Fruit fly (Drosophila melanogaster): Measurements from ENCODE around the gene NaPi-III.

Gene NaPi-III

DNA sequence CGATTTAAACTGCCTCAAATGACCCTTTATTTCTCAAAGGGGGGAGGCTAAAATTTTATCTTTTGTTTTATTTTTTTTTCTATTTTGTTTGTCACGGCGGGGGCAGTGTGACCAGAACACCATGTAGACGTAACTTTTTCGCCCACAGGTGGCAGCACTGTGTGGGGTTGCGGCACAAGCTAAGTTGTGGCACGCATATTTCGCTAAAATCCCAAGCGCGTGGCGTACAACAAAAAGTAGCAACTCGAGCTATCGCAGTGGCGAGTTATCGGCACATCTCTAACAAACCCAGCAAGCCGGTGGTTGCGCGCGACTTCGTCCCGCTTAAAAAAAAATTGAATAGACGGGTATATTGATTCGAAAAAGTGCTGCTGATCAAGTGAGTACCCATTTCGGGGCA, at the start of gene NaPi-III, which contains the start of gene Ufd1:
TSS of gene NaPi-III (plus strand) at position 261 of the 400 bp plus-strand sequence.
TSS of gene Ufd1 (minus strand) at position 129 of the 400 bp plus-strand sequence.
- peak; percentile 22 for TF ChIP-seq noc (tag; optimal IDR thresholded peaks at IDR 0.05)

DNA sequence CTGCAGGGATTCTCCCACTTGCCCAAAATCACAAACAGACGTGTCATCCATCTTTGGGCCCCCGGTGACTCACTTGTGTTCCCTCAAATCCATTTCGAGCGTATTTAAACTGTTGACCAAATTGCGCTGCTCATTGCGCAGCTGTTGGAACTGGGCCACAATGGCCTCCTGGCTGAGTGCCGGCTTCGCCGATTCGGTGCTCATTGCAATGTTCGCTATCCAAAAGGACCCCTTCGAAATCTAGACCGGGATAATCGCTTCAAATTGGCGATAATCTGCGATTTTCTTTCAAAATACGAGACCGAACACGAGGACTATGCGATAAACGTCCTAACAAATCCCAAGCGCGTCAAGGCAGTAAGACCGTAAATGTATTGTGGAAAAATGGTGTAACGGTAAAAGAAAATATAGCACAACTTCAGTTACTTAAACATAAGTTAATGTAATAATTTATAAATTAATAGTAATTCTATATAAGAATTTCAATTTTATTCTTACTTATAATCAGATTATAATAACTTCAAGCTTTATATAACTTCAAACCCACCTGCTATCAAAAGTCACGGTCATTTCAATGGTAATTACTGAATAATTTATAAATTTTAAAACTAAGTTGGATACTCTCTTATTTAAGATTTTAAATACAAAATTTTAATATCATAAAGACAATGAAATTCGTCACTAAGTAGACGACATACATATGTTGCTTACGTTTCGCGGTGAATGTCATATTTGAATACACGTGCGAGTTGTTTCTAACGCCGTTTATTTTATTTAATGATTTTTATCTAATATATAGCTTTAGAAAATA, 48.9 kb upstream of the NaPi-III start, which contains the start of the genes Pfdn2 and Noc1:
TSS of gene Pfdn2 (minus strand) at position 346 of the 811 bp plus-strand sequence.
TSS of gene Noc1 (plus strand) at position 727 of the 811 bp plus-strand sequence.
- TF ChIP-seq noc (tag; optimal IDR thresholded peaks at IDR 0.05) = no peak

DNA sequence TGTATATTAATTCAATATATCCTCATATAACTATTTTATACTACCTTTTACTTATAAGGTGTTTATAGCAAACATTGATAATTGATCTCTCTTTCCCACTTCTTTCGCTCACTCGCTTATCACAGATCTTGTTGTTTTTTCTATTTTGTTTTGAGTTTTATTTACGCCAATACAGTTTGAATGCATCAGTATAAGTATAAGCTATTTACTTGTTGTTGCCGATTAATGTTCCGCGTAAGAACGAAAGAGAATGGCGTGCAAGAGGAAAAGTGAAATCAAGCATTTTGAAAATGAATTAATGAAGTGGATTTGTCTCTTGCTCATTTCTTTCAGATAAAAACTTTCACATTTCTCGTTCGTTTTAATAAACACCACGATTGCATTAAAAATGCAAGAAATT, 39.5 kb upstream of the NaPi-III start:
- no peak for TF ChIP-seq noc (tag; optimal IDR thresholded peaks at IDR 0.05)

DNA sequence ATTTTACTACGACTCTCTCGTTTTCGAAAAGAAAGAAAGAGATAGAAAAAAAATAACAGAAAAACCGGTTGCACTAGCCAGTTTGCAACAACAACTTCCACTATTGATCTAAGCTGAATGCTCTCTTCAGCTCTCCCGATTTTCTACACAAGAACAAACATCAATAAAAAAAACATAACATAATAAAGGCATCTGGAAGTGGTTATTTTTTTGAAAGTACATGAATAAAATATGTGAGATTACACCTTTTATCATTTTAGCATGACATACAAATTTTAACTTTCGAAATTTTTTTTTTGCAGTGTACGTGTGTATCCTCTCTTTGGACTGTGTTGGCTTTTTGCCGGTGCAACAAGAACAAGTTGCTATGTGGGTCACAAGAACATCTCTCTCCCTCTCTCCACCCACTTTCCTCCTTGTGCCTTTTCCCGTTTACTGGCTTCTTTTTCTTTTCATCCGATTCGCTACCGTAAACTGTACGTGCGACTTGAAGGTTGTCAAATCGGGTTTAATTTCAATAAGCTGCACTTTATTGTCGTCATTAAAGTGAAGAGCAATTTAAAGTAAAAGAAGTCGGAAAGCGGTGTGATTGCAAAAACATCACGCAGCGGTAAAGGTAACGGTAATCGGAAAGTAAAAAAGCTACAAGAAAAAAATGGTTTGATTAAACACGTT, 38.5 kb upstream of the NaPi-III start:
- TF ChIP-seq noc (tag; optimal IDR thresholded peaks at IDR 0.05) = peak; percentile 93

DNA sequence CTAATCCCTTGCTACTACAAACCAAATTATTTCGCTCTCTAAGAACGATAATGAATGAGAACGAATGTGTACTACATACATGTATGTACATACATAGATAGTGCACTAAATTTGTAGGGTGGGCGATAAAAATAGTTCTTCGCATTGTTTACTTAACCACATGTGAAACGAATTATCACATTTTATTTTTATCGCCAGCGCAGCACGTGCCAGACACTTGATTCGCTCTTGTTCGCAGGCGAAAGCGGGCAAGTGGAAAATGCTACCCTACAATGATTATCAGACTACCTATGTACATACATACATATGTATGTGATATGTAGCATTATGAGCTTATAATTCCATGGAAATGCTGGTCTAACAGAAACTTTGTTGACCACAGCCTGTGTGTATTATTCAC, 37.3 kb upstream of the NaPi-III start:
- TF ChIP-seq noc (tag; optimal IDR thresholded peaks at IDR 0.05) = no peak

DNA sequence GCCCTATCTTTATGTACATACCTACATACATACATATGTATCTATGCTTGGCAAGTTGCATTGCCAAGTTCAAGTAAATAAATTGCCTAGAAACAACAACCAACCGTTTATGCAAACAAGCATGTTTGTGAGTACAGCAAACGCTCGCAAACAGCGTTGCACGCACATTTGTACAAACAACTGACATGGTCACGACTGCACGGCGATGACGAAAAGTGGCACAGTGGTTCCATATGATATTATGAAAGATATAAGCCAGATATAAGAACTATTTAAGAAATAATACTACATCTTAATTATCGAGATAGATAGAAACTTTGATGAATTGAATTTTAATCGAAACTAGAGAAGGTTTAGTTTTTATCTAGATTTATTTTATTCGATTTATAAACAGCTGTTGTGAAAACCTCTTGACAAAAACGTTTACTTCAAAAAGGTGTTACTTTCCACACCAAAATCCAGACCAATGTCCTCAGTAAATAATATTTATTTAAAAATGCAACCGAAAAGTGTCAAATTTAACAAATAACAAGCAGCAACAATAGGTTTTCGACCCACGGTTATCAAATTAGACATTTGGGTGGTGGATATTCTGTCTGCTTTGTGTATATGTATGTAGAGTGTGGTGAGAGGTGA, 33.2 kb upstream of the NaPi-III start:
- peak; percentile 81 for TF ChIP-seq noc (tag; optimal IDR thresholded peaks at IDR 0.05)

DNA sequence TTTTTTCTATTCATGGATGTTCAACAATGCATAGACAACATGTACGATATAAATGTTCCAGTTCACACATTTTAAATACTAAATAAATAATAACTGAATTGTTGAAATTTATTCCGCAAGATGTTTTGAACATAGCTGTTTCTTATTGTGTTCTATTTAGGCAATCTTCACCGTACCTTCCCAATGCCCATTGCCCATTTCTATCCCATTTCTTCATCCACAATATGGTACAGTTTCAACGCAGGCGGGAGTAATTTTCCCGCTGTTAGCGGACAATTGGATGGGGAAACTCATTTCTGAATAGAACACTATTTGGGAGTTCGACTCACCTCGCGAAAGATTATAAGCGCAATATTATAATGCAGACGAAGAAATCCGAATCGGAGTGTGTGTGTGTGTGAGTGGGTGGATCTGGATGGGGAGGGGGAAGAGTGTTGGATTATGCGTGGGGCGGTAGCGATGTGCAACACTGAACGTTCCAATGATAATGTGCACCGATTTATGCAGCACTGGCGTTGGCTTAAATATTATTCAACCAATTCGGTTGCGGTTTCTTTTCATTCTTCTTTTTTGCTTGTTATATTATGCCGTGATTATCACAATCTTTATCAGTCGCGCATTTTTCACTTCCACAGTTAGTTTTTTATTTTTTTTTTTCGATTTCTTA, 31.1 kb upstream of the NaPi-III start:
- TF ChIP-seq noc (tag; optimal IDR thresholded peaks at IDR 0.05) = peak; percentile 1

DNA sequence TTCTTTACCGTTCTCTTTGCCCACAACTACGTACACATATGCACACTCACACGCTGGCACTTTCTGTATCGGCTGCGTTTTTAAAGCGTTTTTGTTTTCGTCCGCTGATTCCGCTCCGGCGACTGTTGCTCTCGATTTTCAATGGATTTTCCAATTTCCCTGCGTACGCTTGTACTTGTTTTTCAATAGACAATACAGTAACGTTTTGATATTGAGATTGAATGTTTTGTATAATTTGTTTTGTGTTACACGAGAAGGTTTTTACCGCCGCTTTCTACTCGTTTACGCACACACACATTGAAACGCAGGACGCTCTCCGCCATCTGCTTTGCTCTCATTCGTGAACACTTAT, 30.6 kb upstream of the NaPi-III start:
- TF ChIP-seq noc (tag; optimal IDR thresholded peaks at IDR 0.05) = no peak

DNA sequence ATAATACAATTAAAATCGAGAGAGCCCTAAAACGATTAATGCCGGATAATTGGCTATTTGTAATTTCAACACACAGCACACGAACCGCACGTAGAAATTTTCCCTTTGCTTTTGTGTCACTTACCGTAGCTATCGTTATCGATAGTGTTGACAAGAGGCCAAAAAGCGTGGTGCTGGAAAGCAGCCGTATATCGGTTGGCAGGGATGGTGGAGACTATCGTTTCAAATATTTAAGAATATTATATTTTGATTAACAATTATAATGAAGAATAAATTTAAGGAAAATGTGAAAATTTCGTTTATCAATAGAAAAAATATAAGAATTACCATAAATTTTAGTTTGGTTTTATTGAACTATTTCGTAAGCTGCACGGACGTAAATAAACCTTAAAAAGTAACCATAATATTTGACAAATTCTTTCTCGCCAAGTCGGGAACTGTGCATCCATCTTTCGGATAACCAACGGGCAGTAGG, 30.1 kb upstream of the NaPi-III start, which contains the start of gene JIL-1:
TSS of gene JIL-1 (minus strand) at position 148 of the 475 bp plus-strand sequence.
- peak; percentile 18 for TF ChIP-seq noc (tag; optimal IDR thresholded peaks at IDR 0.05)

DNA sequence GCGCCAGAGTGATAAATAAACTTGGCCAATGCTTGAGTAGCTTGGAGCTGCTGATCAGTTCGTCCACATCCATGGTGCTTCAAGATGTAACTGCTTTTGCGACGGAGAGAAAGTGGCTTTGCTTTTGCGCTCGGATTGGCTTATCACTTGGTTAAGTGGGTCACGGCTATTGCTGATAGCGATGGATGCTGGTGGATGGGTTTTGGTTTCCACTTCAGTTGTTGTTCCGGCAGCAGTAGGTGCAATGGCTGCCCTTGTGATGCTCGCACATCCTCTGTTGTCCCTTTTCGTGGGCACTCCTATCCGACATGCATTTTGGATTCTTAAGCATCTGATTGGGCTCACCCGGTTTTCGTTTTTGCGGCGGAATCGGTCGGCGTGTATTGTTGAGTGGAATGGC, 28.9 kb upstream of the NaPi-III start:
- TF ChIP-seq noc (tag; optimal IDR thresholded peaks at IDR 0.05) = no peak

DNA sequence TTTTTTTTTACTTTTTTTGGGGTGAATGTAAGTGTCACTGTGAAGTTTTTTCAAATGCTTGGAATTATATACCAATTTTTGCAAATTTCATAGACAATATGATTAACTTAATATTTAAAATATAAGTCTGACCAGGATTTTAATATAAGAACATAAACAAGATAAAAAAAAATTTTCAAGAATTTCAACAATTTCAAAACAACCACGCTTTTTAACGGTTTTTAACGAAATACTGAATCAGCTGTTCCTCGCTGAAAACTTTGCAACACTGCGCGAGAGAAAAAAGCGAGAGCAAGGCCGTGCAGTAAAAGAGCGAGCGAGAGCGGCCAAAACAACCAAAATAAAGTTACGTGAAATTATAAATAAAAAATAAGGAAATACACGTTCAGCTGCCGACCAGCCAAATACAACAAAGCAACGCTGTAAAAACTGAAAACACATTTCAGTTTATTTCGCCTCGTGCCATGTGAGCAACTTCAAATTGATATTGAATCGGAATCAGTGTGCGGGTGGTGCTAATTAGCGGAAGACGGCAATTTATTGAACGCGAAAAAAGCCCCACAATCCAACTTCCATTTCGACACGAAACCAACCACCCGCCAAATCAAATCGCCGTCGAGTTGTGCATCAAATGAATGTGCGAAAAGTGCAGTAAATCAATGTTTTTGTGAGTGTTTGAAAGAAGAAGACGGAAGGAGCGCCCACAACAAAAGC, 26.8 kb upstream of the NaPi-III start, which contains the start of the genes CG46439, Iyd and CG33947:
TSS of gene CG46439 (minus strand) at position 51 of the 714 bp plus-strand sequence.
TSS of gene Iyd (minus strand) at position 51 of the 714 bp plus-strand sequence.
TSS of gene CG33947 (plus strand) at position 302 of the 714 bp plus-strand sequence.
- TF ChIP-seq noc (tag; optimal IDR thresholded peaks at IDR 0.05) = no peak

DNA sequence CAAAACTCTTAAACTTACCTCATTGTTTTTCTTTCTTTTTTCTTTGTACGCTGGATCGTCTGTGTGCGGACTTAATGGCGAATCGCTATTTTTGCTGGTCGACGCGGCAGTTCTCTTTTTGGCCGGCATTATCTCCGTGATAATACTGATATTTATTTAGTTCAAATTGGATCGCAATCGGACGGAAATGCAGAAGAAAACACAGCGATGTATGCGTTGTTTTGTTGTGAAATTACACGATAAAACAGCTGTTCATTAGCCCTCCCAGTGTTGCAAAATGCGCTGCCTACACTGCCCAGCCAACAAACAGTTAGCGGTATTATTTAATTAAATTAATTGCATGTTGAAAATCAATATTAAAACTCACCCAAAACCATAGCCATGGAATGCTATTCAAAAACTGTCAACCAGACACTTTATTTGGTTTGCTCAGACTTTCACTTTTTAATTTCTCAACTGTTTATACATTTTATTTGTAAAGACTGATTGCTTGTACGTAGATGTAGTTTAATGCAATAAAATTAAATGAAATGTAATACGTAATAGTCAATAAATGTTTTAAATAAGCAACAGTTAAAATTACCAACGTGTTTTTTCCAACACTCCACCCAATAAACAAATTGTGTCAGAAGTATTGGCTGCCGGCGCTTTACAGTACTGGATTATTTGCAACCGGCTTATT, 25.0 kb upstream of the NaPi-III start, which contains the start of the genes Irbp18 and APP-BP1:
TSS of gene Irbp18 (minus strand) at position 205 of the 682 bp plus-strand sequence.
TSS of gene APP-BP1 (plus strand) at position 431 of the 682 bp plus-strand sequence.
- peak; percentile 94 for TF ChIP-seq noc (tag; optimal IDR thresholded peaks at IDR 0.05)

DNA sequence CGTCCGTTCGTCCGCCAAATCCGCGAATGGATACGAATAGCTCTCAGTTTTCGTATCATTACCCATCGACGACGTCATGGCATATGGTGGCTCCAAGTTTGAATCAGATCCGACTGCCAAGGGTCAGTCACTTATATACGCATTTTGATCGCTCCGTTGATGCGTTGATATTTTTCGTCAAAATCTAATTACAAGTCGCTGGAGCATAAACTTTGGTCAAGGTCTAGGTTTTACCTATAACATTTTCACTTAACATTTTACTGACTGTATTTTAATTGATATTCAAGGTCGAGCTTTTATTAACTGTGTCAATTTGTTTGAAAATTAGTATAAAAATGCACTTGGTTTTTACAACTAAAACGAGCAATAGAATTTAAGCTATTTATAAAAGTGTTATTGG, 21.6 kb upstream of the NaPi-III start, which contains the start of gene Elo68beta:
TSS of gene Elo68beta (minus strand) at position 101 of the 400 bp plus-strand sequence.
- no peak for TF ChIP-seq noc (tag; optimal IDR thresholded peaks at IDR 0.05)

DNA sequence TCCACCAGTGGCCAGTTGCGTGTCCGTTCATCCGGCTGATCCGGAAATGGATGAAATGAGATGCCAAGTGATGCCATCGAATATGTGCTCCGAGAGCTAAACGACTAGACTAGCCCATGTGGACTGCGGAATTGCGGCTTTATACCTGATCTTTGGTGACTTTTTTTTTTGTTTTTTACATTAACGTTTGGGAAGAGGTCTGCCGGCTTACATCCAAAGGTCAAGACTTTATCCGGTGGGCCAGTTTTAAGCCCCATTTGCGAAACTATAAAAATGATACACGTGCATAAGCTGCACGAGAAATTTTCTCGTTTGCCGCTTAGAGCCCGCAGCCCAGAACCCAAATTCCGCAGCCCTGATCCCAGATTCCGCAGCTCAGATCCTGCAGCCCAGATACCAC, 20.2 kb upstream of the NaPi-III start, which contains the start of gene Elo68alpha:
TSS of gene Elo68alpha (minus strand) at position 101 of the 400 bp plus-strand sequence.
- no peak for TF ChIP-seq noc (tag; optimal IDR thresholded peaks at IDR 0.05)

Measured in whole organism, larva.